Fruit fly (Drosophila melanogaster) whole organism, embryonic: ENCODE results near the gene ast.
A peak's percentile ranks its signal among the peaks of the same experiment; 100 is the strongest.

ENCODE experiments used
- ATbp ChIP-seq: fragments of 200-800 bp; sonication (Bioruptor generic); optimal IDR thresholded peaks from 2 replicates; lab custom pipeline; 2017; ENCODE audit warnings: missing biosample characterization, mild to moderate bottlenecking, missing genetic modification characterization, missing genetic modification reagents
- B-H1 ChIP-seq: fragments of 200-800 bp; sonication (Bioruptor generic); IDR thresholded peaks from 3 replicates; pipeline ENCODE4 v1.3.6; 2022; ENCODE audit warnings: missing biosample characterization, missing genetic modification characterization
- BEAF-32 ChIP-seq: fragments of 200-800 bp; sonication (Bioruptor generic); optimal IDR thresholded peaks from 3 replicates; lab custom pipeline; 2017; ENCODE audit warnings: missing biosample characterization, missing genetic modification characterization, mild to moderate bottlenecking, moderate library complexity, missing genetic modification reagents
- Blimp-1 ChIP-seq: fragments of 200-800 bp; sonication (Bioruptor generic); optimal IDR thresholded peaks from 3 replicates; lab custom pipeline; 2018; ENCODE audit warnings: missing biosample characterization, missing genetic modification characterization, mild to moderate bottlenecking, moderate library complexity, missing genetic modification reagents
- Bteb2 ChIP-seq: fragments of 200-800 bp; sonication (Bioruptor generic); optimal IDR thresholded peaks from 2 replicates; lab custom pipeline; 2016; ENCODE audit warnings: missing biosample characterization, missing genetic modification characterization
- CG11085 ChIP-seq: fragments of 200-800 bp; sonication (Bioruptor generic); IDR thresholded peaks from 2 replicates; pipeline ENCODE4 v1.3.6; 2022; ENCODE audit warnings: missing biosample characterization, missing genetic modification characterization
- CG11093 ChIP-seq: fragments of 200-800 bp; sonication (Bioruptor generic); IDR thresholded peaks from 3 replicates; pipeline ENCODE4 v1.3.6; 2022; ENCODE audit warnings: missing biosample characterization, missing genetic modification characterization
- CG12219 ChIP-seq: fragments of 200-800 bp; sonication (Bioruptor generic); optimal IDR thresholded peaks from 3 replicates; lab custom pipeline; 2018; ENCODE audit warnings: missing biosample characterization, mild to moderate bottlenecking, missing genetic modification characterization
- CG13123 ChIP-seq: fragments of 200-800 bp; sonication (Bioruptor generic); optimal IDR thresholded peaks from 2 replicates; lab custom pipeline; 2016; ENCODE audit warnings: missing biosample characterization, missing genetic modification characterization
- CG15479 ChIP-seq: fragments of 200-800 bp; sonication (Bioruptor generic); optimal IDR thresholded peaks from 3 replicates; lab custom pipeline; 2019; ENCODE audit warnings: missing biosample characterization, mild to moderate bottlenecking, missing genetic modification characterization, moderate library complexity
- CG15514 ChIP-seq: fragments of 200-800 bp; sonication (Bioruptor generic); optimal IDR thresholded peaks from 3 replicates; lab custom pipeline; 2017; ENCODE audit warnings: missing biosample characterization, missing genetic modification characterization, mild to moderate bottlenecking, moderate library complexity, missing genetic modification reagents
- CG17359 ChIP-seq: fragments of 200-800 bp; sonication (Bioruptor generic); optimal IDR thresholded peaks from 3 replicates; lab custom pipeline; 2018; ENCODE audit warnings: missing biosample characterization, mild to moderate bottlenecking, missing genetic modification characterization, moderate library complexity
- CG31388 ChIP-seq: fragments of 200-800 bp; sonication (Bioruptor generic); optimal IDR thresholded peaks from 2 replicates; lab custom pipeline; 2016; ENCODE audit warnings: missing biosample characterization, missing genetic modification characterization
- CG34422 ChIP-seq: fragments of 200-800 bp; sonication (Bioruptor generic); IDR thresholded peaks from 3 replicates; pipeline ENCODE4 v1.3.6; 2022; ENCODE audit warnings: missing biosample characterization, missing genetic modification characterization
- CG3838 ChIP-seq: fragments of 200-800 bp; sonication (Bioruptor generic); optimal IDR thresholded peaks from 3 replicates; lab custom pipeline; 2016; ENCODE audit warnings: missing biosample characterization, missing genetic modification characterization
- CG4282 ChIP-seq: fragments of 200-800 bp; sonication (Bioruptor generic); optimal IDR thresholded peaks from 2 replicates; lab custom pipeline; 2016; ENCODE audit warnings: missing biosample characterization, missing genetic modification characterization
- CG8478 ChIP-seq: fragments of >200 bp; optimal IDR thresholded peaks from 2 replicates; lab custom pipeline; 2018
- CG9932 ChIP-seq: fragments of 200-800 bp; sonication (Bioruptor generic); IDR thresholded peaks from 2 replicates; pipeline ENCODE4 v1.3.6; 2022; ENCODE audit warnings: missing biosample characterization, missing genetic modification characterization
- Camta ChIP-seq: fragments of 200-800 bp; sonication (Bioruptor generic); optimal IDR thresholded peaks from 2 replicates; lab custom pipeline; 2016; ENCODE audit warnings: missing biosample characterization, missing genetic modification characterization
- CoRest ChIP-seq: fragments of 200-800 bp; sonication (Bioruptor generic); optimal IDR thresholded peaks from 3 replicates; lab custom pipeline; 2018; ENCODE audit warnings: missing biosample characterization, mild to moderate bottlenecking, missing genetic modification characterization, moderate library complexity
- Dad ChIP-seq: fragments of 200-800 bp; sonication (Bioruptor generic); optimal IDR thresholded peaks from 3 replicates; lab custom pipeline; 2016; ENCODE audit warnings: missing biosample characterization, missing genetic modification characterization
- Drgx ChIP-seq: fragments of 200-800 bp; sonication (Bioruptor generic); IDR thresholded peaks from 2 replicates; pipeline ENCODE4 v1.3.6; 2022; ENCODE audit warnings: missing biosample characterization, missing genetic modification characterization
- Fer3 ChIP-seq: fragments of 200-800 bp; sonication (Bioruptor generic); optimal IDR thresholded peaks from 2 replicates; lab custom pipeline; 2018; ENCODE audit warnings: missing biosample characterization, mild to moderate bottlenecking, missing genetic modification characterization, moderate library complexity
- Hsf ChIP-seq: fragments of 200-800 bp; sonication (Bioruptor generic); optimal IDR thresholded peaks from 3 replicates; lab custom pipeline; 2016; ENCODE audit warnings: missing biosample characterization, missing genetic modification characterization
- Jarid2 ChIP-seq: fragments of 200-800 bp; sonication (Bioruptor generic); optimal IDR thresholded peaks from 3 replicates; lab custom pipeline; 2017; ENCODE audit warnings: mild to moderate bottlenecking, missing biosample characterization, missing genetic modification reagents, missing genetic modification characterization
- Kr ChIP-seq: fragments of 200-800 bp; sonication (Bioruptor generic); optimal IDR thresholded peaks from 2 replicates; lab custom pipeline; 2017; ENCODE audit warnings: missing biosample characterization, mild to moderate bottlenecking, missing genetic modification characterization
- Med ChIP-seq: fragments of 200-800 bp; sonication (Bioruptor generic); peaks from one replicate; lab custom pipeline; 2016; ENCODE audit warnings: missing biosample characterization, missing genetic modification characterization, mild to moderate bottlenecking, inconsistent platforms, moderate library complexity
- NFAT ChIP-seq: fragments of 200-800 bp; sonication (Bioruptor generic); IDR thresholded peaks from 2 replicates; pipeline ENCODE4 v1.3.6; 2022; ENCODE audit warnings: missing biosample characterization, missing genetic modification characterization
- NK7.1 ChIP-seq: fragments of 200-800 bp; sonication (Bioruptor generic); optimal IDR thresholded peaks from 3 replicates; lab custom pipeline; 2016; ENCODE audit warnings: missing biosample characterization, missing genetic modification characterization
- NfI ChIP-seq: fragments of 200-800 bp; sonication (Bioruptor generic); optimal IDR thresholded peaks from 3 replicates; lab custom pipeline; 2018; ENCODE audit warnings: missing biosample characterization, mild to moderate bottlenecking, missing genetic modification characterization, moderate library complexity
- Rx ChIP-seq: fragments of 200-800 bp; sonication (Bioruptor generic); IDR thresholded peaks from 2 replicates; pipeline ENCODE4 v1.3.6; 2022; ENCODE audit warnings: missing biosample characterization, missing genetic modification characterization
- ap ChIP-seq: fragments of 200-800 bp; sonication (Bioruptor generic); IDR thresholded peaks from 2 replicates; pipeline ENCODE4 v1.3.6; 2022; ENCODE audit warnings: missing biosample characterization, missing genetic modification characterization
- caup ChIP-seq: fragments of 200-800 bp; sonication (Bioruptor generic); optimal IDR thresholded peaks from 3 replicates; lab custom pipeline; 2017; ENCODE audit warnings: missing biosample characterization, mild to moderate bottlenecking, missing genetic modification characterization, moderate library complexity; ENCODE audit not compliant: severe bottlenecking
- chm ChIP-seq: fragments of 200-800 bp; sonication (Bioruptor generic); IDR thresholded peaks from 2 replicates; pipeline ENCODE4 v1.3.6; 2022; ENCODE audit warnings: missing biosample characterization, missing genetic modification characterization
- dysf ChIP-seq: fragments of 200-800 bp; sonication (Bioruptor generic); IDR thresholded peaks from 3 replicates; pipeline ENCODE4 v1.3.6; 2022; ENCODE audit warnings: missing biosample characterization, missing genetic modification characterization
- fd96Cb ChIP-seq: fragments of 200-800 bp; sonication (Bioruptor generic); optimal IDR thresholded peaks from 2 replicates; lab custom pipeline; 2018; ENCODE audit warnings: missing biosample characterization, mild to moderate bottlenecking, missing genetic modification characterization, moderate library complexity
- gem ChIP-seq: fragments of 200-800 bp; sonication (Bioruptor generic); optimal IDR thresholded peaks from 2 replicates; lab custom pipeline; 2019; ENCODE audit warnings: missing biosample characterization, mild to moderate bottlenecking, missing genetic modification characterization, moderate library complexity
- ind ChIP-seq: fragments of 200-800 bp; sonication (Bioruptor generic); optimal IDR thresholded peaks from 3 replicates; lab custom pipeline; 2016; ENCODE audit warnings: missing biosample characterization, missing genetic modification characterization
- mld ChIP-seq: fragments of 200-800 bp; sonication (Bioruptor generic); IDR thresholded peaks from 3 replicates; pipeline ENCODE4 v1.3.6; 2022; ENCODE audit warnings: missing biosample characterization, missing genetic modification characterization; ENCODE audit not compliant: partially characterized antibody
- nom ChIP-seq: fragments of 200-800 bp; sonication (Bioruptor generic); optimal IDR thresholded peaks from 2 replicates; lab custom pipeline; 2017; ENCODE audit warnings: missing biosample characterization, missing genetic modification characterization, mild to moderate bottlenecking, moderate library complexity, missing genetic modification reagents
- oc ChIP-seq: fragments of 200-800 bp; sonication (Bioruptor generic); optimal IDR thresholded peaks from 2 replicates; lab custom pipeline; 2018; ENCODE audit warnings: missing biosample characterization, mild to moderate bottlenecking, missing genetic modification characterization, moderate library complexity
- otp ChIP-seq: fragments of 200-800 bp; sonication (Bioruptor generic); IDR thresholded peaks from 3 replicates; pipeline ENCODE4, ENCODE4 v1.3.6; 2022; ENCODE audit warnings: missing biosample characterization, missing genetic modification characterization
- pho ChIP-seq: fragments of 200-800 bp; sonication (Bioruptor generic); optimal IDR thresholded peaks from 2 replicates; lab custom pipeline; 2016; ENCODE audit warnings: missing biosample characterization, missing genetic modification characterization
- salm ChIP-seq: fragments of 200-800 bp; sonication (Bioruptor generic); optimal IDR thresholded peaks from 2 replicates; lab custom pipeline; 2018; ENCODE audit warnings: missing biosample characterization, mild to moderate bottlenecking, missing genetic modification characterization
- sc ChIP-seq, 3 experiments: fragments of >200 bp in 2 of 3; fragments of 200-800 bp in 1 of 3; sonication (Bioruptor generic) in 1 of 3; optimal IDR thresholded peaks; 2 replicates in 2 of 3; 3 replicates in 1 of 3; lab custom pipeline; 2017; ENCODE audit warnings: mild to moderate bottlenecking in 1 of 3, missing biosample characterization in 1 of 3, missing genetic modification characterization in 1 of 3, missing genetic modification reagents in 1 of 3
- so ChIP-seq: fragments of 200-800 bp; sonication (Bioruptor generic); IDR thresholded peaks from 3 replicates; pipeline ENCODE4 v1.3.6; 2022; ENCODE audit warnings: missing biosample characterization, missing genetic modification characterization
- stwl ChIP-seq: fragments of 200-800 bp; sonication (Bioruptor generic); optimal IDR thresholded peaks from 3 replicates; lab custom pipeline; 2018; ENCODE audit warnings: missing biosample characterization, mild to moderate bottlenecking, missing genetic modification characterization, moderate library complexity
- ttk ChIP-seq: fragments of 200-800 bp; sonication (Bioruptor generic); IDR thresholded peaks from 2 replicates; pipeline ENCODE4 v2.1.2; 2022; ENCODE audit warnings: missing biosample characterization, missing genetic modification characterization
- tx ChIP-seq: fragments of 200-800 bp; sonication (Bioruptor generic); optimal IDR thresholded peaks from 2 replicates; lab custom pipeline; 2016; ENCODE audit warnings: missing biosample characterization, missing genetic modification characterization
- vnd ChIP-seq: fragments of 200-800 bp; sonication (Bioruptor generic); IDR thresholded peaks from 3 replicates; pipeline ENCODE4 v1.3.6; 2022; ENCODE audit warnings: missing biosample characterization, missing genetic modification characterization; ENCODE audit not compliant: partially characterized antibody

Gene ast

DNA sequence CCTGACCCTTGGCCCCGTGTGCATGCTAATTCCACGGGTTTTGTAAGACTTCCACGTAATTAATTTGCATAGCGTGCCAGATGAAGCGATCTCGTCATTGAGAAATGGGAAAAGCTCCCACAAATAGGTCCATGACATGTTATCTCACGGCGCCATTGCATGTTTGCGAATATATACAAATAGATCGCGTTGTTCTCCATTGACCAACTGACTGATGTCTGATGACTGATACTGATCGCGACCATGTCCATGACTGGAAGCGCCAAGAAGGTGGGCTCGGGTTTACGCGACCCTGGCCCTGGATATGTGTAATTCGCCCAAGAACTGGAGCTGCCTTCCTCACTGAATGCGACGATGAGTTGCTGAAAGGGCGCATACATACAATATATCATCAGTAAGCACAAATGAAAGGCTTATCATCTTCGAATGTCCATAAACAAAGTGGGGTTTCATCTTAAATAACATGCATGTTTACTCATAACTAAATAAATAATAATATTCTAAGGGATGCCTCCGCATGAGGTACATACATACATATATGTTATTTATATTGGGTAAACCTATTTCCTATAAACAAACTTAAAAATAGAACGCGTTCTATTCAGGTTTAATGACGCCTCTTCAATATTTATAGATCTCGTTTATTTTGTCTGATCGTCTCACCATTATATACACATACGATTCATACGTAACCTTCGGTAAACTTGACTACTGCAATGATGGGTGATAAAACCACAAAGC is 45.5 kb downstream of the ast start (continued):
- no peak for TF ChIP-seq ap (GFP tag; lab: Robert Waterston, UW)
- peak; percentile 34 for TF ChIP-seq CoRest (tag; lab: Kevin White, UChicago)
- no peak for TF ChIP-seq Kr (GFP tag; lab: Kevin White, UChicago)
- no peak for TF ChIP-seq CG11085 (GFP tag; lab: Robert Waterston, UW)
- no peak for TF ChIP-seq CG8478 (lab: Kevin White, UChicago)
- no peak for TF ChIP-seq NK7.1 (GFP tag; lab: Kevin White, UChicago)
- no peak for TF ChIP-seq ttk (GFP tag; lab: Robert Waterston, UW)
- TF ChIP-seq CG9932 (GFP tag; lab: Robert Waterston, UW), result no peak
- TF ChIP-seq Med (GFP tag; lab: Kevin White, UChicago), result peak; percentile 80
- TF ChIP-seq NFAT (GFP tag; lab: Robert Waterston, UW), result no peak
- TF ChIP-seq ATbp (GFP tag; lab: Kevin White, UChicago), result peak; percentile 86
- TF ChIP-seq CG15479 (GFP tag; lab: Kevin White, UChicago), result no peak
- no peak for TF ChIP-seq Dad
- TF ChIP-seq B-H1 (GFP tag; lab: Robert Waterston, UW), result no peak
- TF ChIP-seq CG4282, result no peak
- no peak; the same call in 1 of the 2 replicates for TF ChIP-seq chm (GFP tag; lab: Robert Waterston, UW)
- TF ChIP-seq NfI (GFP tag; lab: Kevin White, UChicago), result no peak
- TF ChIP-seq vnd, result no peak
- peak; percentile 5 for TF ChIP-seq CG12219 (GFP tag; lab: Kevin White, UChicago)
- TF ChIP-seq salm (tag; lab: Kevin White, UChicago), result peak; percentile 50
- TF ChIP-seq tx, result no peak
- no peak for TF ChIP-seq CG15514 (GFP tag; lab: Kevin White, UChicago)
- no peak for TF ChIP-seq CG3838 (GFP tag; lab: Kevin White, UChicago)
- no peak for TF ChIP-seq CG34422
- no peak for TF ChIP-seq otp (GFP tag; lab: Robert Waterston, UW)
- peak; percentile 46 for TF ChIP-seq oc (tag; lab: Kevin White, UChicago)
- peak; percentile 72 for TF ChIP-seq gem
- TF ChIP-seq Blimp-1 (GFP tag; lab: Kevin White, UChicago), result peak; percentile 77
- no peak for TF ChIP-seq dysf (GFP tag; lab: Robert Waterston, UW)
- no peak for TF ChIP-seq Drgx
- no peak for TF ChIP-seq pho (GFP tag; lab: Kevin White, UChicago)
- peak; percentile 19 for TF ChIP-seq caup
- TF ChIP-seq nom (GFP tag; lab: Kevin White, UChicago), result no peak
- no peak for TF ChIP-seq sc (optimal IDR thresholded peaks at IDR 0.05; lab: Kevin White, UChicago)
- peak; percentile 64 for TF ChIP-seq sc (GFP tag; optimal IDR thresholded peaks at IDR 0.05; lab: Kevin White, UChicago)
- TF ChIP-seq Hsf (GFP tag; lab: Kevin White, UChicago), result no peak
- no peak for TF ChIP-seq ind (GFP tag; lab: Kevin White, UChicago)
- TF ChIP-seq fd96Cb (tag; lab: Kevin White, UChicago), result peak; percentile 29
- TF ChIP-seq Rx (GFP tag; lab: Robert Waterston, UW), result no peak
- TF ChIP-seq CG11093 (GFP tag; lab: Robert Waterston, UW), result no peak
- no peak for TF ChIP-seq CG31388 (GFP tag; lab: Kevin White, UChicago)
- TF ChIP-seq Bteb2 (GFP tag; lab: Kevin White, UChicago), result no peak
- no peak for TF ChIP-seq BEAF-32 (GFP tag; lab: Kevin White, UChicago)
- TF ChIP-seq stwl (tag; lab: Kevin White, UChicago), result no peak
- TF ChIP-seq CG13123 (GFP tag; lab: Kevin White, UChicago), result peak; percentile 18
- peak; percentile 4 for TF ChIP-seq Jarid2 (GFP tag; lab: Kevin White, UChicago)
- no peak for TF ChIP-seq Camta (GFP tag; lab: Kevin White, UChicago)
- TF ChIP-seq Fer3 (tag; lab: Kevin White, UChicago), result peak; percentile 30
- peak; percentile 74 for TF ChIP-seq CG17359 (tag; lab: Kevin White, UChicago)
- no peak for TF ChIP-seq so (GFP tag; lab: Robert Waterston, UW)
- TF ChIP-seq mld (GFP tag; lab: Robert Waterston, UW), result no peak
